Worm (Caenorhabditis elegans) whole organism, L1 larva: ENCODE data around the gene cnt-1.

Experiments
- C04F5.9 ChIP-seq: sonication (generic microtip); optimal IDR thresholded peaks from 2 replicates; lab custom pipeline; 2016; ENCODE audit warnings: missing genetic modification characterization, missing compliant biosample characterization
- dsc-1 ChIP-seq: sonication (generic microtip); optimal IDR thresholded peaks from 2 replicates; lab custom pipeline; 2016; ENCODE audit warnings: mild to moderate bottlenecking, missing genetic modification characterization, missing compliant biosample characterization
- elt-3 ChIP-seq, 6 experiments: fragments of 150-350 bp in 1 of 6; sonication (generic microtip); optimal IDR thresholded peaks; 2 replicates each; lab custom pipeline; 2017 to 2018; ENCODE audit warnings: missing biosample characterization in 6 of 6, missing genetic modification characterization in 6 of 6, inconsistent platforms in 1 of 6
- lin-15B ChIP-seq: fragments of 150-350 bp; sonication (generic microtip); optimal IDR thresholded peaks from 3 replicates; lab custom pipeline; 2014; ENCODE audit warnings: missing biosample characterization, missing genetic modification characterization
- nhr-12 ChIP-seq: sonication (generic microtip); optimal IDR thresholded peaks from 2 replicates; lab custom pipeline; 2017; ENCODE audit warnings: missing biosample characterization, missing genetic modification characterization

ce11 chrII:12062521-12062920 is 26.1 kb downstream of the cnt-1 start, which contains the start of gene arrd-7:
- TF ChIP-seq elt-3 (tag; optimal IDR thresholded peaks at IDR 0.05; lab: Kevin White, UChicago) (no peak), nhr-12 (no peak), lin-15B (tag; lab: Kevin White, UChicago) (no peak), dsc-1 (tag; lab: Kevin White, UChicago) (no peak), C04F5.9 (no peak)
